Fruit fly (Drosophila melanogaster) Kc167 (cell line): ENCODE data around the gene CG13603.

ENCODE experiments used
- h ChIP-seq: fragments of >200 bp; optimal IDR thresholded peaks from 3 replicates; lab custom pipeline; 2018; ENCODE audit warnings: missing external identifiers
- ttk ChIP-seq: sonication (Bioruptor generic); optimal IDR thresholded peaks from 2 replicates; lab custom pipeline; 2017; ENCODE audit warnings: missing external identifiers

dm6 chr3R:24024123-24024522 is 37.8 kb upstream of the CG13603 start:
- TF ChIP-seq h (lab: Kevin White, UChicago) (no peak), ttk (lab: Kevin White, UChicago) (no peak)
